Fruit fly (Drosophila melanogaster) ovary, adult (tissue): ENCODE data around the gene Cpr67Fa1.

ENCODE experiments used
- CG17801 ChIP-seq: fragments of 200-800 bp; optimal IDR thresholded peaks from 2 replicates; lab custom pipeline; 2019; ENCODE audit warnings: missing biosample characterization, mild to moderate bottlenecking, missing genetic modification characterization, moderate library complexity; ENCODE audit not compliant: partially characterized antibody

The Cpr67Fa1 gene

dm6 chr3L:10867380-10867648 lies 22.5 kb upstream of the Cpr67Fa1 start:
- no peak for TF ChIP-seq CG17801 (GFP tag; lab: Kevin White, UChicago)

DNA sequence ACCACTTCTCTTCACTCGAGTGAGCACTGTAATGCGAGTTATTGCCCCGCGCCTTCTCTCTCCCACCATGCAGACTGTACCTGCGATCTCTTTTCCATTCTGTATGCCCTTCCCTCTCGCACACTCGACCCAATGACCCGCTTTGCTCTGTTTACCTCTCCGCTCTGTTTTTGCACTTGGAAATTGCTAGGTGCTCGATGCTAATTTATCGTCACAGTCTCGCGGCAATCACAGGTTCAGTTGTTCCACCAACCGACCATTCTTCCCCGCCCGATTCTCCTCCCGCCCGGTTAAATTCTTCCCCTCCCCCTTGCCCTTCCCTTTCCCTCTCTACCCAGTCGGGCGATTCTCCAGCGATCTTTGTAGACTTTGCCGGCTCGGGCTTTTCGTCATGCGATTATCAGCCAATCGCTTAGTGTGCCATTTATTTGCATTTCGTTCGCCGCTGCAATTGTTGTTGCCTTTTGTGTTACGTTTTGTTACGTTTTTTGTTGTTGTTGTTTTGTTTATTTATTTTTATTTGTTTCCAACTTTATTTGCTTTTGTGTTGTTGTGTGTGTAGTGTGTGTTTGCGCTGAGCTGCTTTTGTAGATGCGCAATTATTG lies 21.9 kb upstream of the Cpr67Fa1 start:
- TF ChIP-seq CG17801 (GFP tag; lab: Kevin White, UChicago) = peak; percentile 83

DNA sequence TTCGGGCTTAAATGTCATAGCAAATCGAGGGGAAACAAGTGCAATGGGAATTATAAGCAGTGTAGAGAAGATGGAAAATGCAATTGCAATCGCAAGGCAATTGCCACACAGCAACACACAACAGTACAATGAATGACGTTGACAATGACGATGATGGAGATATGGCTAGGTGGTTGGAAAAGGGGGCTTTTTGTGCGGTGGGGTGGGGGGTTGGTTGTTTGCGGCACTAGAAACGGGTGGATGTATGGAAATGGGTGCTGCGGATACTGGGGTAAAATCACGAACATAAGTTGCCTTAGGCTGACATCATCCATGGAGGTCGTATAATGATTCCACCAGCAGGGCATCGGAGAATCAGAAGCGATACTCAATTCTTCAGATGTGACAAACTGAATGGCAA lies 20.6 kb upstream of the Cpr67Fa1 start:
- no peak for TF ChIP-seq CG17801 (GFP tag; lab: Kevin White, UChicago)

dm6 chr3L:10870087-10870486 lies 19.7 kb upstream of the Cpr67Fa1 start:
- no peak for TF ChIP-seq CG17801 (GFP tag; lab: Kevin White, UChicago)

DNA sequence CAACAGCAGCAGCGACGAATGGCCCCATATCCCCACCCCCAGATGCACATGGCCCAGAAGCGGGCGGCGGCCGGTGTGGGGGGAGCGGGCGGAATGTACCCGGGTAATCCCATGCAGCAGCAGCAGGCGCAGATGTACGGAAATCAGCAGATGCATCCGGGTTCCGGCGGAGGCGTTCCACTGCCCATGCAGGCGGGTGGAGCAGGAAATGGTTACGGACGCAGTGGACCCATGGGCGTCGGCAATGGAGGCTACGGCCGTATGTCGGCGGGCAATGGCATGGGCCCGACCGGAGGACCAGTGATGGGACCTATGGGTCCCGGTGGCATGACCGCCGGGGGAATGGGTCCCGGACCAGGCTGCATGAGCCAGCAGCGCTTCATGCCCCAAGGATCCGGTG lies 18.3 kb upstream of the Cpr67Fa1 start:
- TF ChIP-seq CG17801 (GFP tag; lab: Kevin White, UChicago) = no peak

DNA sequence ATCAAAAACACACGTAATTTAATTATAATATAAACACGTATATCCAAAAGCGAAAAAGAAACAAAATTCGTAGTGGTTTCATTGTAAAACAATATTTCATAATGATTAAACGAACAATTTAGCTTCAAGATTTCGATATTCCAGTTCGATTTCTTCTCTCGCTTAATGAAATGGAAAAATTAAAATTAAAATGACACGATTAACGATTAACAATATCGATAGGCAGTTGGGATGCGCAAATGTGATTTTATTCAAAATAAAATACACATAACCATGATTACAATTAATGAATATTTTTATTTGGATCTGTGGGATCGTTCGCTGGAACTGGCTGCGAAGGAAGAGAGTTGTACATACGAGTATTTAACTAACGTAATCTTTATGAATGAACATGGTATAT lies 13.8 kb upstream of the Cpr67Fa1 start:
- no peak for TF ChIP-seq CG17801 (GFP tag; lab: Kevin White, UChicago)

DNA sequence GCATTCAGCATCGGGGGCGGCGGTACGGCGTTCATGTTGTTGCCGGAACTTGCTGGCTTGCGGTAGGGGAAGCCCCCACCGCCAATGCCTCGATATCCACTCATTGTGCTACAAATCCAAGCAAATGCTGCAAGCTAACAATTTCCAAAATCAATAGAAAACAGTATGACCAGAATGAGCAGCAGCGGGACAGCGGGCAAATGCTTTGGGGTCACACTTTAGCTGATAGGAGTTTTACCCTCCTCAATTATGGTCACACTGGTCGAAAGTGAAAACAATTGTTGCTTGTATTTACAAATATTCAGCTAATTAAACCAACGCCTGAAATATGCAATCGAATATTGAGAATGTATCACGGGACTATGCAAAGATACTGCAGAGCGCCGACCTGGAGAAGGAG lies 10.9 kb upstream of the Cpr67Fa1 start, which contains the start of the genes CG6418 and Blos4:
Gene CG6418 (minus strand): TSS at position 196 of the 400 bp plus-strand sequence.
Gene Blos4 (plus strand): TSS at position 244 of the 400 bp plus-strand sequence.
- no peak for TF ChIP-seq CG17801 (GFP tag; lab: Kevin White, UChicago)

dm6 chr3L:10882336-10883040 lies 7.3 kb upstream of the Cpr67Fa1 start, which contains the start of the genes CG6409 and galla-2:
CG6409 (minus strand) TSS chr3L:10882386.
galla-2 (plus strand) TSS chr3L:10882890.
- no peak for TF ChIP-seq CG17801 (GFP tag; lab: Kevin White, UChicago)

- no peak for TF ChIP-seq CG17801 (GFP tag; lab: Kevin White, UChicago)
Observed at dm6 chr3L:10885711-10886272, 4.0 kb upstream of the Cpr67Fa1 start.

DNA sequence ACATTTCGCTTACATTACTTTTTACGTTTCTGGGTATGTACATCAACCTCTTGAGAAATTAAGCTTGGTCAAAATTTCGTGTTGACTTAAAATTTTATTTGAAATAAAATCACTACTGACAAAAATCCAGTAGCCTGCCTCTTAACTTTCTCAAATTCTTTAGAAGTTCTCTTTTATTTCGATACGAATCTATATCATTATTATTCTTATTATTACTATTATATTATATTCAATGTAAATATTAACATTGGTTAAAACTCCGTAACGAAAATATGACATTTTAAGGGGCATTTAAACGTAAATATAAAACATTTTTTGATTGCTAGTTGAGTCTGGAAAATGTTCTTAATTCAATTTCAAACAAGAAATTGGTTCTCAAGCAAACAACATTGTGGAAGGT lies 3.4 kb upstream of the Cpr67Fa1 start, which contains the start of gene OXA1L:
Gene OXA1L (minus strand): TSS at position 101 of the 400 bp plus-strand sequence.
- TF ChIP-seq CG17801 (GFP tag; lab: Kevin White, UChicago) = no peak

DNA sequence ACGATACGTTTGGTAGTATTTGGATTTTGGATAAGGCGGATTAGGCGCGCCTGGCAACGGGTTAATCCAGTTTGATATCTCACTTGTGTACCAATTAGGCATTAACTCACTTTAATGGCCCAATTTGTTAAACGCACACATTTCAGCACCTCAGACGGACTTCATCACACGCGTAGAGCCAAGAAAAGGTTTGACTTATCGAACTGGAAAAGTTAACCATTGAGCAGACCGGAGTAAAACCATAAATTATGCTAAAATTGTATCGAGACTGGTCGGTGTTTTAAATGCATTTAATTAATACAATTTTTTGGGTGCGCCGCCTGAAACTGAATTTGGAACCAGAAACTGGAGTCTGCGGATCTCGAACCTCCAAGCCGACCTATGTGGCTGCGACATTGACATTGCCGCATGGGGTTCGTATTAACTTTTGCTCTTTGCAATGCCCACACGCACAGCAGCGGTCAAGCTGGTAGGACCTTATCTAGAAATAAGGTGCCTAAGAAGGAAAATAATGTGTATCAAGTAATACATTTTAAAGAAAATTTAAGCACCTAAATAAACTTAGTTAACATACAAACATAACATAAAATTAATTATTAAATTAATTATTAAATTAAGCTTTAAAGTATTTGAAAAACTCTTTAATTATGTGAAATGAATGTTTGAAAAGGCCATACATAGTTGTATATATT lies 644 bp upstream of the Cpr67Fa1 start:
- no peak for TF ChIP-seq CG17801 (GFP tag; lab: Kevin White, UChicago)

DNA sequence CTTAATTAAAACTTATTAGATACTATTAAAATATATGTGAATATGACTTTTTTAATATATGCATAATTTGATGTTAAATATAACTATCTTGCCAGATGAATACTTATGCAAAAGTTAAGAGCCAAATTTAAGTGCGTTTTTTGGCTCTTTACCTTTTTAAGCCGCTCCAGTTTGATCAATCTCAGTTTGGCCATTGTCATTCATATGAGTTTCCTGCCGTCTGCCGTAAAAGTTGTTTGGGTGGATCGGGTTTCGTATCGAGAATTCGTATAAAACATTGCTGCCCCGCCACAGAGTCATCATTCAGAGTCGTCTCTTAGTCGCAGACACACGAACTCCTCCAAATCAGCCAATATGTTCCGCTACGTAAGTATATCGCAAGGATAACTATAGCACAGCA lies 1.6 kb downstream of the Cpr67Fa1 start, which contains the start of gene Cpr67Fa2:
Gene Cpr67Fa2 (plus strand): TSS at position 301 of the 400 bp plus-strand sequence.
- no peak for TF ChIP-seq CG17801 (GFP tag; lab: Kevin White, UChicago)

- TF ChIP-seq CG17801 (GFP tag; lab: Kevin White, UChicago) = no peak
Observed at dm6 chr3L:10893156-10893784, 3.5 kb downstream of the Cpr67Fa1 start.

- TF ChIP-seq CG17801 (GFP tag; lab: Kevin White, UChicago) = no peak
Observed at dm6 chr3L:10894159-10894558, 4.4 kb downstream of the Cpr67Fa1 start, which contains the start of gene Cpr67Fb. Cpr67Fb (plus strand) TSS chr3L:10894173.

- TF ChIP-seq CG17801 (GFP tag; lab: Kevin White, UChicago) = no peak
Observed at dm6 chr3L:10896923-10897322, 7.1 kb downstream of the Cpr67Fa1 start.
